Worm (Caenorhabditis elegans): ENCODE measurements around the gene K08A2.2.

K08A2.2 gene

DNA sequence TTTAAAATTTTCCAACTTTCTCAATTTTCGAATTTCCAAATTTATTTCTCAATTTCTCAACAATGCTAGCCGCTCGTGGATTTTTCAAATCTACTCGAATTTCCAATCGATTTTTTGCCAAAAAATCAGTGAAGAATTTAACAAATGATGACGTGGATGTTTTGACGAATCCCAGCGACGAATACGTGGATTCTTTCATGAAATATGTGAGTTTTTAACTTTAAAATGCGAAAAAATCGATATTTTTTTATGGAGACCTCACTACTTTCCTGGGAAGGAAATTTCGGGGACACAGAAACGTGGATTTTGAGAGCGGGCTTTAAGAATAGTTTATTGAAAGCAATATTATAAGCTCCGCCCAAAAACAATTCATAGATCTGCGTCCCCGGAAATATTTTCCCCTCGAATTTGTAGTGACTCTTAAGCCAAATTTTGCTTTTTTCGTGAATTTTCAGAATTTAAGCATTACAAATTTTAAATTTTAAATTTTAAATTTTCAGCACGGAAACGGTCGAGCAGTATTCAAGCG lies at the start of gene K08A2.2:
TSS of gene K08A2.2 (plus strand) at position 51 of the 529 bp plus-strand sequence.
- no peak for TF ChIP-seq ttx-3 (tag; optimal IDR thresholded peaks at IDR 0.05)
- TF ChIP-seq ama-1 (optimal IDR thresholded peaks at IDR 0.05): no peak
- peak; percentile 49 for TF ChIP-seq tbx-2 (tag; optimal IDR thresholded peaks at IDR 0.05)
- peak; percentile 49 for TF ChIP-seq ceh-31 (tag; optimal IDR thresholded peaks at IDR 0.05)
- no peak for TF ChIP-seq hlh-8 (tag; optimal IDR thresholded peaks at IDR 0.05)
- TF ChIP-seq eyg-1 (tag; optimal IDR thresholded peaks at IDR 0.05): no peak
- TF ChIP-seq K02D7.2 (tag; optimal IDR thresholded peaks at IDR 0.05): no peak
- no peak for TF ChIP-seq nfya-1 (tag; optimal IDR thresholded peaks at IDR 0.05)
- TF ChIP-seq unc-3 (GFP tag; conservative IDR thresholded peaks at IDR 0.05): no peak
- TF ChIP-seq unc-3 (tag; optimal IDR thresholded peaks at IDR 0.05): no peak
- no peak for TF ChIP-seq ahr-1 (tag; optimal IDR thresholded peaks at IDR 0.05)
- TF ChIP-seq rnt-1 (tag; optimal IDR thresholded peaks at IDR 0.05): no peak
- TF ChIP-seq unc-86 (tag; optimal IDR thresholded peaks at IDR 0.05): no peak
- TF ChIP-seq pha-4 (tag; optimal IDR thresholded peaks at IDR 0.05): no peak
- no peak for TF ChIP-seq K09A11.1 (tag; optimal IDR thresholded peaks at IDR 0.05; ENCODE audit: insufficient read depth)
- TF ChIP-seq sox-4 (tag; optimal IDR thresholded peaks at IDR 0.05): no peak
- TF ChIP-seq hlh-15 (tag; optimal IDR thresholded peaks at IDR 0.05): no peak
- TF ChIP-seq madf-2 (tag; optimal IDR thresholded peaks at IDR 0.05): no peak
- peak; percentile 2 for TF ChIP-seq ets-4 (tag; optimal IDR thresholded peaks at IDR 0.05)
- no peak for TF ChIP-seq pax-1 (tag; optimal IDR thresholded peaks at IDR 0.05)
- TF ChIP-seq ceh-14 (tag; optimal IDR thresholded peaks at IDR 0.05): no peak
- TF ChIP-seq sdc-2 (tag; optimal IDR thresholded peaks at IDR 0.05): no peak
- TF ChIP-seq tbx-7 (tag; optimal IDR thresholded peaks at IDR 0.05): peak; percentile 50
- no peak for TF ChIP-seq nhr-232 (tag; optimal IDR thresholded peaks at IDR 0.05)
- TF ChIP-seq lim-6 (tag; optimal IDR thresholded peaks at IDR 0.05): no peak
- TF ChIP-seq ceh-22 (tag; optimal IDR thresholded peaks at IDR 0.05): no peak
- peak; percentile 4 for TF ChIP-seq zip-5 (tag; optimal IDR thresholded peaks at IDR 0.05)
- TF ChIP-seq sox-2 (GFP tag; IDR thresholded peaks at IDR 0.05): no peak
- TF ChIP-seq ceh-24 (tag; optimal IDR thresholded peaks at IDR 0.05): no peak
- TF ChIP-seq C38D4.7 (GFP tag; optimal IDR thresholded peaks at IDR 0.05): no peak
- TF ChIP-seq pros-1 (tag; optimal IDR thresholded peaks at IDR 0.05): no peak
- peak; percentile 18 for TF ChIP-seq elt-2 (tag; optimal IDR thresholded peaks at IDR 0.05)
- TF ChIP-seq odd-2 (tag; optimal IDR thresholded peaks at IDR 0.05): no peak
- TF ChIP-seq syd-9 (tag; optimal IDR thresholded peaks at IDR 0.05): no peak
- peak; percentile 13 for TF ChIP-seq fax-1 (tag; optimal IDR thresholded peaks at IDR 0.05)
- no peak for TF ChIP-seq nhr-11 (tag; optimal IDR thresholded peaks at IDR 0.05)
- no peak for TF ChIP-seq unc-42 (tag; optimal IDR thresholded peaks at IDR 0.05)
- TF ChIP-seq lin-11 (tag; optimal IDR thresholded peaks at IDR 0.05): no peak
- peak; percentile 58 for TF ChIP-seq C08G9.2 (tag; optimal IDR thresholded peaks at IDR 0.05)
- TF ChIP-seq pha-2 (tag; optimal IDR thresholded peaks at IDR 0.05): no peak
- no peak for TF ChIP-seq hlh-30 (tag; optimal IDR thresholded peaks at IDR 0.05; ENCODE audit: insufficient read depth)
- peak; percentile 35 for TF ChIP-seq ref-2 (tag; optimal IDR thresholded peaks at IDR 0.05)
- TF ChIP-seq dmd-4 (tag; optimal IDR thresholded peaks at IDR 0.05; ENCODE audit: borderline replicate concordance): no peak
- TF ChIP-seq ceh-9 (tag; optimal IDR thresholded peaks at IDR 0.05): no peak
- no peak for TF ChIP-seq pag-3 (tag; optimal IDR thresholded peaks at IDR 0.05; ENCODE audit: borderline replicate concordance)
- peak; percentile 42 for TF ChIP-seq ceh-2 (tag; optimal IDR thresholded peaks at IDR 0.05)
- TF ChIP-seq T23F11.4 (GFP tag; optimal IDR thresholded peaks at IDR 0.05): no peak
